Worm (Caenorhabditis elegans) whole organism, L4/young adult: ENCODE results near the gene str-12.

Source experiments
- W03F9.2 ChIP-seq: fragments of 150-350 bp; optimal IDR thresholded peaks from 2 replicates; lab custom pipeline; 2014; ENCODE audit warnings: missing biosample characterization, missing genetic modification characterization
- dao-5 ChIP-seq: sonication (generic microtip); optimal IDR thresholded peaks from 2 replicates; lab custom pipeline; 2016; ENCODE audit warnings: missing genotype, missing genetic modification characterization, moderate library complexity, missing compliant biosample characterization

- TF ChIP-seq dao-5 (tag; lab: Kevin White, UChicago), result no peak
- TF ChIP-seq W03F9.2, result no peak
Observed at ce11 chrV:15625561-15625960, 14.9 kb downstream of the str-12 start, which contains the start of gene C55A1.11.
